Fruit fly (Drosophila melanogaster): ENCODE data around the gene CG5194.

The CG5194 gene

DNA sequence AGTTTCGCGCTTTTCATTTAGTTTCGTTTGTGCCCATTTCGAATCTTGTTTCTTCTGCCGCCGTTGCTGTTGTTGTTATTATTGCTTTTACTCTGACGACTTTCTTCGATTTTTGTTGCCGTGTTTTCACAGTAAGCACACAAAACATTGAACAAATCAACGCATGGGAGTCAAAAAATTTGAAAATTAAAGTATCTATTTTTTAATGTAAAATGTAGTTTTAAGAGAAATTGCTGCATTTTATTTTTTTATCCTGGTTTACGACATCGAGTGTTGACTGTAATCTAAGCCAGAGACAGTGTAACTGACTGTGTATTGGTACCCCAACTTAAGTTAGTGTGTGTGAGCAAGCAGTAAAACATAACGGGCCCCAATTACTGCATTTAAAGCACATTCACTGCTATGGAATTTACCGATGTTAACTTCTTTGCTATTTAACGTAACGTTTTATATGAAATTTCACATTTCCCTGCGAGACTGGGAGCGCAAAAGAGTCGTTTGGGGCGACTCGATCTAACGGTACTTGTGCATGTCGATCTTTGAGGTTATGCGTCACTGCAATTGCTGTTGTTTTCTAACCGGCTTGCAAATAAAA is 13.4 kb downstream of the CG5194 start (continued):
- TF ChIP-seq CG4318 (GFP tag; optimal IDR thresholded peaks at IDR 0.05) (peak; percentile 92), Eip78C (GFP tag) (peak; percentile 97), acj6 (GFP tag; optimal IDR thresholded peaks at IDR 0.05) (peak; percentile 87), lz (GFP tag; optimal IDR thresholded peaks at IDR 0.05) (peak; percentile 89), Hr38 (GFP tag; optimal IDR thresholded peaks at IDR 0.05) (peak; percentile 75), Ets21C (GFP tag; optimal IDR thresholded peaks at IDR 0.05) (peak; percentile 82), OdsH (GFP tag; optimal IDR thresholded peaks at IDR 0.05) (peak; percentile 90), CG6163 (GFP tag; IDR thresholded peaks at IDR 0.05) (peak; percentile 95), net (GFP tag; optimal IDR thresholded peaks at IDR 0.05) (peak; percentile 87), fd85E (GFP tag; optimal IDR thresholded peaks at IDR 0.05) (peak; percentile 31), Eip93F (GFP tag; optimal IDR thresholded peaks at IDR 0.05) (peak; percentile 70), salr (GFP tag; optimal IDR thresholded peaks at IDR 0.05) (peak in 1 of 2 experiments; percentile 31), Hr4 (GFP tag; optimal IDR thresholded peaks at IDR 0.05) (peak; percentile 97), Sox102F (GFP tag; optimal IDR thresholded peaks at IDR 0.05) (no peak), Hr39 (GFP tag; optimal IDR thresholded peaks at IDR 0.05) (peak; percentile 90), CG34406 (GFP tag; optimal IDR thresholded peaks at IDR 0.05) (peak; percentile 82), eg (GFP tag; IDR thresholded peaks at IDR 0.05) (peak; percentile 97), CG3032 (tag; optimal IDR thresholded peaks at IDR 0.05) (peak; percentile 53), CG10669 (GFP tag; optimal IDR thresholded peaks at IDR 0.05) (no peak), CG16779 (tag; optimal IDR thresholded peaks at IDR 0.05) (no peak), pdm3 (GFP tag; optimal IDR thresholded peaks at IDR 0.05) (peak; percentile 91), Eip75B (GFP tag; optimal IDR thresholded peaks at IDR 0.05) (peak; percentile 89), CG11294 (GFP tag; IDR thresholded peaks at IDR 0.05) (peak; percentile 82; the same call in 1 of the 2 replicates), CG31627 (GFP tag; optimal IDR thresholded peaks at IDR 0.05) (peak; percentile 92), Smox (GFP tag; optimal IDR thresholded peaks at IDR 0.05) (no peak), Lpt (GFP tag; optimal IDR thresholded peaks at IDR 0.05) (peak; percentile 91), CG8119 (GFP tag; IDR thresholded peaks at IDR 0.05) (peak; percentile 95), CG6792 (GFP tag; optimal IDR thresholded peaks at IDR 0.05) (peak; percentile 89), Sox15 (GFP tag; optimal IDR thresholded peaks at IDR 0.05) (peak; percentile 66), achi (GFP tag; optimal IDR thresholded peaks at IDR 0.05) (peak; percentile 87), CG11762 (GFP tag; optimal IDR thresholded peaks at IDR 0.05; ENCODE audit: insufficient read depth) (peak; percentile 74), fd59A (GFP tag; optimal IDR thresholded peaks at IDR 0.05) (peak; percentile 51), CG32006 (GFP tag; optimal IDR thresholded peaks at IDR 0.05) (peak; percentile 97), CG9139 (GFP tag; optimal IDR thresholded peaks at IDR 0.05) (no peak)

DNA sequence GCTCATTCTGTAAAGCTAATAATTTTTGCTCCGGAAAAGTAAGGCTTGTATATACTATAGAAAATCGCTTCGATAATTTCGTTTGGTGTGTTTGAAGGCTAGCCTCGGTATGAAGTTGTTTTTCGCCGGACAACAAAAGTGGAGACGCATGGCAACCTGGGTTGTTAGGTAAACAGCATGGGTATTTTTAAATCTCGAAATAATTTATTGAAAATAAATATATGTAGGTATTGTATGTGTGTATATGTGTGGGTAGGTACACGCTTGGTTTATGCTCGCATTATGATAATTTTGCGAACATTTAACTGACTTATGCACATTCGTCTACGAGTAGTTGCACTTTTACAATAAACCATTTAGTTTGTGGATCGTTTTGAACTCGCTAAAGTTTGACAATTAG is 19.5 kb downstream of the CG5194 start, which contains the start of gene CG5280:
Gene CG5280, minus strand, starts transcription at position 101 of the 400 bp plus-strand sequence.
- TF ChIP-seq CG7368 (GFP tag; optimal IDR thresholded peaks at IDR 0.05) (no peak), achi (GFP tag; optimal IDR thresholded peaks at IDR 0.05) (no peak), svp (GFP tag) (no peak), fd59A (GFP tag; optimal IDR thresholded peaks at IDR 0.05) (no peak), CG15336 (GFP tag; IDR thresholded peaks at IDR 0.05) (no peak), CG3919 (GFP tag; optimal IDR thresholded peaks at IDR 0.05) (no peak), pdm3 (GFP tag; optimal IDR thresholded peaks at IDR 0.05) (no peak), Ets96B (tag; optimal IDR thresholded peaks at IDR 0.05) (no peak), CG6163 (GFP tag; IDR thresholded peaks at IDR 0.05) (no peak), Hr4 (GFP tag; optimal IDR thresholded peaks at IDR 0.05) (no peak), lz (GFP tag; optimal IDR thresholded peaks at IDR 0.05) (no peak), CG31627 (GFP tag; optimal IDR thresholded peaks at IDR 0.05) (no peak), ss (GFP tag; optimal IDR thresholded peaks at IDR 0.05) (no peak), Met (GFP tag; optimal IDR thresholded peaks at IDR 0.05) (no peak), OdsH (GFP tag; optimal IDR thresholded peaks at IDR 0.05) (no peak)

Data from whole organism, prepupa.